Worm (Caenorhabditis elegans) whole organism, early embryonic: Measurements from ENCODE around the gene efk-1.

Experiments
- B0310.2 ChIP-seq: sonication (generic microtip); optimal IDR thresholded peaks from 2 replicates; lab custom pipeline; 2016; ENCODE audit warnings: mild to moderate bottlenecking, missing genetic modification characterization, missing compliant biosample characterization
- F13C5.2 ChIP-seq: sonication (generic microtip); optimal IDR thresholded peaks from 2 replicates; lab custom pipeline; 2017; ENCODE audit warnings: mild to moderate bottlenecking, missing genetic modification characterization, inconsistent platforms, missing compliant biosample characterization
- aly-1 ChIP-seq: sonication (generic microtip); optimal IDR thresholded peaks from 2 replicates; lab custom pipeline; 2016; ENCODE audit warnings: missing genetic modification characterization, missing compliant biosample characterization
- ama-1 ChIP-seq: fragments of 150-350 bp; optimal IDR thresholded peaks from 2 replicates; lab custom pipeline; 2014
- ceh-13 ChIP-seq: fragments of 200-800 bp; sonication (Bioruptor generic); optimal IDR thresholded peaks from 2 replicates; lab custom pipeline; 2018; ENCODE audit warnings: mild to moderate bottlenecking, missing genetic modification characterization, missing compliant biosample characterization
- ceh-36 ChIP-seq: sonication (generic microtip); optimal IDR thresholded peaks from 2 replicates; lab custom pipeline; 2016; ENCODE audit warnings: missing genetic modification characterization, inconsistent platforms, missing compliant biosample characterization
- ets-7 ChIP-seq: sonication (generic microtip); optimal IDR thresholded peaks from 2 replicates; lab custom pipeline; 2016; ENCODE audit warnings: missing genotype, missing genetic modification characterization, missing compliant biosample characterization
- flt-1 ChIP-seq: fragments of 200-800 bp; sonication (Bioruptor generic); IDR thresholded peaks from 2 replicates; pipeline ENCODE4 v1.3.6; 2022; ENCODE audit warnings: missing genetic modification characterization, missing compliant biosample characterization
- hmbx-1 ChIP-seq: sonication (generic microtip); optimal IDR thresholded peaks from 2 replicates; lab custom pipeline; 2016; ENCODE audit warnings: mild to moderate bottlenecking, missing genetic modification characterization, missing compliant biosample characterization
- hmg-4 ChIP-seq: fragments of 200-800 bp; sonication (Bioruptor generic); optimal IDR thresholded peaks from 2 replicates; lab custom pipeline; 2018; ENCODE audit warnings: mild to moderate bottlenecking, missing genetic modification characterization, missing compliant biosample characterization
- hnd-1 ChIP-seq: sonication (generic microtip); optimal IDR thresholded peaks from 2 replicates; lab custom pipeline; 2016; ENCODE audit warnings: missing genetic modification characterization, missing compliant biosample characterization
- pes-1 ChIP-seq: fragments of 200-800 bp; sonication (Bioruptor generic); IDR thresholded peaks from 2 replicates; pipeline ENCODE4 v1.3.6; 2022; ENCODE audit warnings: missing genetic modification reagents, missing genetic modification characterization, missing compliant biosample characterization
- scrt-1 ChIP-seq: fragments of 200-800 bp; sonication (Bioruptor generic); IDR thresholded peaks from 2 replicates; pipeline ENCODE4 v1.3.6; 2022; ENCODE audit warnings: missing genetic modification characterization, missing compliant biosample characterization
- sea-1 ChIP-seq: fragments of 200-800 bp; sonication (Bioruptor generic); conservative IDR thresholded peaks from 2 replicates; pipeline ENCODE4 v1.3.6; 2022; ENCODE audit warnings: missing genetic modification characterization, missing compliant biosample characterization
- tbx-11 ChIP-seq: fragments of 200-800 bp; sonication (Bioruptor generic); IDR thresholded peaks from 2 replicates; pipeline ENCODE4 v1.3.6; 2022; ENCODE audit warnings: missing genetic modification characterization, missing compliant biosample characterization
- tbx-37 ChIP-seq: fragments of 200-800 bp; sonication (Bioruptor generic); conservative IDR thresholded peaks from 2 replicates; pipeline ENCODE4 v1.3.6; 2022; ENCODE audit warnings: missing genetic modification reagents, missing genetic modification characterization, missing compliant biosample characterization
- tra-4 ChIP-seq: sonication (generic microtip); optimal IDR thresholded peaks from 2 replicates; lab custom pipeline; 2017; ENCODE audit warnings: missing genetic modification characterization, missing compliant biosample characterization

Gene efk-1

ce11 chrIII:6208984-6209383, 40.6 kb upstream of the efk-1 start, which contains the start of gene C23G10.1:
Gene C23G10.1, plus strand, starts transcription at chrIII:6209284.
- TF ChIP-seq aly-1 (no peak), hmg-4 (GFP tag; lab: Kevin White, UChicago) (no peak), pes-1 (GFP tag; lab: Robert Waterston, UW) (no peak), scrt-1 (GFP tag; lab: Robert Waterston, UW) (no peak), hmbx-1 (tag; lab: Kevin White, UChicago) (no peak), sea-1 (GFP tag; lab: Robert Waterston, UW) (no peak), tbx-37 (GFP tag; lab: Robert Waterston, UW) (no peak), tbx-11 (GFP tag; lab: Robert Waterston, UW) (no peak), hnd-1 (tag; lab: Kevin White, UChicago) (no peak), ets-7 (tag; lab: Kevin White, UChicago) (no peak), flt-1 (GFP tag; lab: Robert Waterston, UW) (no peak), B0310.2 (tag; lab: Kevin White, UChicago) (no peak), ama-1 (lab: Kevin White, UChicago) (no peak)

DNA sequence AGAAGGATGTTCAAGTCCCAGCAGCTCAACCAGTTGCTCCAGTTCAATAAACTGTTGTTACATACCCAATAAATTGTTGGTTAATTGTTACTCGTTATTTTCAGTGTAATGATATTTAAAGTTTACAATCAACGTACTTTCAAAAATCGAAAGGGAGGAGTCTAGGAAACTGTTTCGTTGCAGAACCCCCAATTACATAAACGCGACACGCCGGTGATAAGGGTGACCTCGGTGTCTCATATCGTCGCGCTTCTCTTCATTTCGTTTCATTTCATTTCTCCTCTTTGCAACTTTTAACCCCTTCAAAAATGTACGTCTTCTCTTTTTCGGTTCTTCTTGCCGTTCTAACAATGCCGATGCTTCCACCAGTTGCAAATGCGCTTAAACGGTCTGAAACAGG, 39.5 kb upstream of the efk-1 start, which contains the start of gene C23G10.2:
C23G10.2 (plus strand) TSS at position 184 of the 400 bp plus-strand sequence.
- TF ChIP-seq tbx-37 (GFP tag; lab: Robert Waterston, UW): no peak
- TF ChIP-seq hmbx-1 (tag; lab: Kevin White, UChicago): no peak
- no peak for TF ChIP-seq hnd-1 (tag; lab: Kevin White, UChicago)
- no peak for TF ChIP-seq ets-7 (tag; lab: Kevin White, UChicago)
- TF ChIP-seq sea-1 (GFP tag; lab: Robert Waterston, UW): no peak
- TF ChIP-seq ama-1 (lab: Kevin White, UChicago): no peak
- no peak for TF ChIP-seq B0310.2 (tag; lab: Kevin White, UChicago)
- TF ChIP-seq tbx-11 (GFP tag; lab: Robert Waterston, UW): no peak
- TF ChIP-seq ceh-13 (GFP tag; lab: Kevin White, UChicago): no peak
- no peak for TF ChIP-seq hmg-4 (GFP tag; lab: Kevin White, UChicago)
- TF ChIP-seq tra-4 (tag; lab: Kevin White, UChicago): no peak
- TF ChIP-seq flt-1 (GFP tag; lab: Robert Waterston, UW): no peak

ce11 chrIII:6207046-6207445, 38.7 kb upstream of the efk-1 start:
- TF ChIP-seq ceh-13 (GFP tag; lab: Kevin White, UChicago) (no peak), pes-1 (GFP tag; lab: Robert Waterston, UW) (no peak), tbx-37 (GFP tag; lab: Robert Waterston, UW) (no peak), aly-1 (no peak), hmbx-1 (tag; lab: Kevin White, UChicago) (no peak), scrt-1 (GFP tag; lab: Robert Waterston, UW) (no peak), sea-1 (GFP tag; lab: Robert Waterston, UW) (no peak), ama-1 (lab: Kevin White, UChicago) (no peak), tbx-11 (GFP tag; lab: Robert Waterston, UW) (no peak), flt-1 (GFP tag; lab: Robert Waterston, UW) (no peak), hmg-4 (GFP tag; lab: Kevin White, UChicago) (no peak), F13C5.2 (tag; lab: Kevin White, UChicago) (no peak), ceh-36 (tag; lab: Kevin White, UChicago) (no peak), ets-7 (tag; lab: Kevin White, UChicago) (no peak), hnd-1 (tag; lab: Kevin White, UChicago) (no peak)

DNA sequence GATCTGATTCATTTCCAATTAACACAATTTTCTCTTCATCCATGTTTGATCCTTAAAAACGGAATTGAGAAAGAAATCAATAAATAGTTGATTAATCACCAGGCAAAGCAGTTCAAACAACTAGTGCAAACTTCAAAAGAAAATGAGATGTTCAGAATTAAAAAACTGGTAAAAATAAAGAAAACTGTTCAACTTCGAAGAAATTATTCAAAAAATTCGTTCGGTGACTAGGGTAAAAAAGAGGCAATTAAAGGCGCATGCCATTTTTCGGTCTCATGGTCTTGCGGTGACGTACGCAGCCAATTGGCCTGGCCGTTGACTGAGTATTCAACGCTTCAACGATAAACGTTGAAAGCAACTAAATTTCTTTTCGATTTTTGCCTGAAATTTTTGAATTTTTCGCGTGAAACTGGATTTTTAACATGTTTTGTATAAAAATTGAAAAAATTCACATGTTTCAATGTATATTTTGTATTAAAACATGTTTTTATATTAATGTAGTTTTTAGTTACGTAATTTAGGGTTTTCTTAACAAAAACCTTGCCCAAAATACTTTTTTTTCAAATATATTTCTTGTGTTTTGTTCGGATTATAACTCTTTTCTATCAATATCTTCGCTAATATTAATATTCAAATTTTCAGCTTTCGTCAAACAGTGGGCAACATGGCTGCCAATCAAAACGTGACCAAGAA, 38.0 kb upstream of the efk-1 start, which contains the start of the genes sna-3 and rps-3:
sna-3 (minus strand) TSS at position 51 of the 693 bp plus-strand sequence.
rps-3 (plus strand) TSS at position 643 of the 693 bp plus-strand sequence.
- TF ChIP-seq hmg-4 (GFP tag; lab: Kevin White, UChicago) (no peak), flt-1 (GFP tag; lab: Robert Waterston, UW) (no peak), tbx-37 (GFP tag; lab: Robert Waterston, UW) (no peak), F13C5.2 (tag; lab: Kevin White, UChicago) (peak; percentile 10)

ce11 chrIII:6202440-6202839, 34.1 kb upstream of the efk-1 start:
- TF ChIP-seq ama-1 (lab: Kevin White, UChicago): no peak
- TF ChIP-seq pes-1 (GFP tag; lab: Robert Waterston, UW): no peak
- TF ChIP-seq flt-1 (GFP tag; lab: Robert Waterston, UW): no peak
- TF ChIP-seq aly-1: no peak
- no peak for TF ChIP-seq tbx-37 (GFP tag; lab: Robert Waterston, UW)
- TF ChIP-seq hnd-1 (tag; lab: Kevin White, UChicago): no peak
- no peak for TF ChIP-seq tbx-11 (GFP tag; lab: Robert Waterston, UW)
- no peak for TF ChIP-seq F13C5.2 (tag; lab: Kevin White, UChicago)
- TF ChIP-seq ets-7 (tag; lab: Kevin White, UChicago): no peak
- no peak for TF ChIP-seq B0310.2 (tag; lab: Kevin White, UChicago)
- no peak for TF ChIP-seq ceh-36 (tag; lab: Kevin White, UChicago)
- no peak for TF ChIP-seq sea-1 (GFP tag; lab: Robert Waterston, UW)
- no peak for TF ChIP-seq tra-4 (tag; lab: Kevin White, UChicago)
- TF ChIP-seq hmbx-1 (tag; lab: Kevin White, UChicago): no peak
- TF ChIP-seq ceh-13 (GFP tag; lab: Kevin White, UChicago): no peak
- TF ChIP-seq hmg-4 (GFP tag; lab: Kevin White, UChicago): no peak
- TF ChIP-seq scrt-1 (GFP tag; lab: Robert Waterston, UW): no peak

- TF ChIP-seq hmbx-1 (tag; lab: Kevin White, UChicago) (no peak), sea-1 (GFP tag; lab: Robert Waterston, UW) (no peak), ama-1 (lab: Kevin White, UChicago) (no peak), hmg-4 (GFP tag; lab: Kevin White, UChicago) (no peak), flt-1 (GFP tag; lab: Robert Waterston, UW) (no peak), tbx-11 (GFP tag; lab: Robert Waterston, UW) (no peak), hnd-1 (tag; lab: Kevin White, UChicago) (no peak), B0310.2 (tag; lab: Kevin White, UChicago) (no peak), F13C5.2 (tag; lab: Kevin White, UChicago) (no peak), ceh-13 (GFP tag; lab: Kevin White, UChicago) (no peak), ets-7 (tag; lab: Kevin White, UChicago) (no peak), ceh-36 (tag; lab: Kevin White, UChicago) (no peak), aly-1 (no peak), tra-4 (tag; lab: Kevin White, UChicago) (no peak), scrt-1 (GFP tag; lab: Robert Waterston, UW) (no peak)
These were observed 33.0 kb upstream of the efk-1 start for ce11 chrIII:6201325-6201724.
